Fruit fly (Drosophila melanogaster) whole organism, embryonic: ENCODE results near the gene CG3513.
A peak's percentile ranks its signal among the peaks of the same experiment; 100 is the strongest.

Experiments used
- Asciz ChIP-seq: fragments of 200-800 bp; sonication (Bioruptor generic); optimal IDR thresholded peaks from 2 replicates; lab custom pipeline; 2017; ENCODE audit warnings: missing biosample characterization, mild to moderate bottlenecking, missing genetic modification characterization, missing genetic modification reagents
- CG11093 ChIP-seq: fragments of 200-800 bp; sonication (Bioruptor generic); IDR thresholded peaks from 3 replicates; pipeline ENCODE4 v1.3.6; 2022; ENCODE audit warnings: missing biosample characterization, missing genetic modification characterization
- CG11398 ChIP-seq: fragments of 200-800 bp; sonication (Bioruptor generic); optimal IDR thresholded peaks from 2 replicates; lab custom pipeline; 2016; ENCODE audit warnings: missing biosample characterization, missing genetic modification characterization
- CG12104 ChIP-seq: fragments of 200-800 bp; sonication (Bioruptor generic); optimal IDR thresholded peaks from 3 replicates; lab custom pipeline; 2016; ENCODE audit warnings: missing biosample characterization, missing genetic modification characterization
- CG17328 ChIP-seq: fragments of 200-800 bp; sonication (Bioruptor generic); IDR thresholded peaks from 2 replicates; pipeline ENCODE4 v1.3.6; 2022; ENCODE audit warnings: missing biosample characterization, missing genetic modification characterization
- CG2199 ChIP-seq: fragments of 200-800 bp; sonication (Bioruptor generic); IDR thresholded peaks from 3 replicates; pipeline ENCODE4 v1.3.6; 2022; ENCODE audit warnings: missing biosample characterization, missing genetic modification characterization
- CG3065 ChIP-seq: fragments of 200-800 bp; sonication (Bioruptor generic); optimal IDR thresholded peaks from 2 replicates; lab custom pipeline; 2016; ENCODE audit warnings: missing biosample characterization, missing genetic modification characterization
- CG32532 ChIP-seq: fragments of 200-800 bp; sonication (Bioruptor generic); IDR thresholded peaks from 2 replicates; pipeline ENCODE4 v1.3.6; 2022; ENCODE audit warnings: missing biosample characterization, missing genetic modification characterization
- CG6683 ChIP-seq: fragments of 200-800 bp; sonication (Bioruptor generic); optimal IDR thresholded peaks from 2 replicates; lab custom pipeline; 2017; ENCODE audit warnings: missing biosample characterization, mild to moderate bottlenecking, missing genetic modification characterization, missing genetic modification reagents
- CG7786 ChIP-seq: fragments of 200-800 bp; sonication (Bioruptor generic); optimal IDR thresholded peaks from 2 replicates; lab custom pipeline; 2016; ENCODE audit warnings: missing biosample characterization, missing genetic modification characterization
- CoRest ChIP-seq: fragments of 200-800 bp; sonication (Bioruptor generic); optimal IDR thresholded peaks from 3 replicates; lab custom pipeline; 2018; ENCODE audit warnings: missing biosample characterization, mild to moderate bottlenecking, missing genetic modification characterization, moderate library complexity
- Dbx ChIP-seq: fragments of 200-800 bp; sonication (Bioruptor generic); IDR thresholded peaks from 3 replicates; pipeline ENCODE4 v1.3.6; 2022; ENCODE audit warnings: missing biosample characterization, missing genetic modification characterization
- Dek ChIP-seq: fragments of 200-800 bp; sonication (Bioruptor generic); optimal IDR thresholded peaks from 3 replicates; lab custom pipeline; 2019; ENCODE audit warnings: missing biosample characterization, mild to moderate bottlenecking, missing genetic modification characterization, moderate library complexity
- Drgx ChIP-seq: fragments of 200-800 bp; sonication (Bioruptor generic); IDR thresholded peaks from 2 replicates; pipeline ENCODE4 v1.3.6; 2022; ENCODE audit warnings: missing biosample characterization, missing genetic modification characterization
- E2f1 ChIP-seq: fragments of 200-800 bp; sonication (Bioruptor generic); IDR thresholded peaks from 2 replicates; pipeline ENCODE4 v1.3.6; 2022; ENCODE audit warnings: missing biosample characterization, missing genetic modification characterization
- Eip74EF ChIP-seq, 2 experiments: fragments of 200-800 bp in 1 of 2; fragments of >200 bp in 1 of 2; sonication (Bioruptor generic) in 1 of 2; optimal IDR thresholded peaks; 2 replicates each; lab custom pipeline; 2017 to 2019; ENCODE audit warnings: missing biosample characterization in 2 of 2, missing genetic modification characterization in 2 of 2, mild to moderate bottlenecking in 1 of 2, moderate library complexity in 1 of 2
- Ets65A ChIP-seq: fragments of 200-800 bp; sonication (Bioruptor generic); peaks from one replicate; lab custom pipeline; 2016; ENCODE audit warnings: missing biosample characterization, missing genetic modification characterization
- Fer3 ChIP-seq: fragments of 200-800 bp; sonication (Bioruptor generic); optimal IDR thresholded peaks from 2 replicates; lab custom pipeline; 2018; ENCODE audit warnings: missing biosample characterization, mild to moderate bottlenecking, missing genetic modification characterization, moderate library complexity
- Hmr ChIP-seq: fragments of 200-800 bp; sonication (Bioruptor generic); optimal IDR thresholded peaks from 3 replicates; lab custom pipeline; 2017; ENCODE audit warnings: mild to moderate bottlenecking, missing biosample characterization, missing genetic modification reagents, missing genetic modification characterization
- Hmx ChIP-seq: fragments of 200-800 bp; sonication (Bioruptor generic); optimal IDR thresholded peaks from 2 replicates; lab custom pipeline; 2016; ENCODE audit warnings: missing biosample characterization, missing genetic modification characterization
- Oaz ChIP-seq: fragments of 200-800 bp; sonication (Bioruptor generic); IDR thresholded peaks from 2 replicates; pipeline ENCODE4 v1.3.6; 2022; ENCODE audit warnings: missing biosample characterization, missing genetic modification characterization
- Poxn ChIP-seq: fragments of 200-800 bp; sonication (Bioruptor generic); IDR thresholded peaks from 2 replicates; pipeline ENCODE4 v1.3.6; 2022; ENCODE audit warnings: missing biosample characterization, missing genetic modification characterization
- Sin3A ChIP-seq: fragments of >200 bp; optimal IDR thresholded peaks from 2 replicates; lab custom pipeline; 2018
- Six4 ChIP-seq: fragments of 200-800 bp; sonication (Bioruptor generic); optimal IDR thresholded peaks from 2 replicates; lab custom pipeline; 2016; ENCODE audit warnings: missing biosample characterization, missing genetic modification characterization
- aop ChIP-seq: fragments of 200-800 bp; sonication (Bioruptor generic); IDR thresholded peaks from 2 replicates; pipeline ENCODE4 v1.3.6; 2022; ENCODE audit warnings: missing biosample characterization, missing genetic modification characterization
- caup ChIP-seq: fragments of 200-800 bp; sonication (Bioruptor generic); optimal IDR thresholded peaks from 3 replicates; lab custom pipeline; 2017; ENCODE audit warnings: missing biosample characterization, mild to moderate bottlenecking, missing genetic modification characterization, moderate library complexity; ENCODE audit not compliant: severe bottlenecking
- chif ChIP-seq, 2 experiments: fragments of 200-800 bp; sonication (Bioruptor generic); optimal IDR thresholded peaks; 3 replicates each; lab custom pipeline; 2016; ENCODE audit warnings: missing biosample characterization in 2 of 2, missing genetic modification characterization in 2 of 2
- crc ChIP-seq: fragments of 200-800 bp; sonication (Bioruptor generic); optimal IDR thresholded peaks from 2 replicates; lab custom pipeline; 2016; ENCODE audit warnings: missing biosample characterization, missing genetic modification characterization
- disco-r ChIP-seq: fragments of 200-800 bp; sonication (Bioruptor generic); optimal IDR thresholded peaks from 2 replicates; lab custom pipeline; 2016; ENCODE audit warnings: missing biosample characterization, missing genetic modification characterization
- dmrt11E ChIP-seq: fragments of 200-800 bp; sonication (Bioruptor generic); optimal IDR thresholded peaks from 3 replicates; lab custom pipeline; 2018; ENCODE audit warnings: missing biosample characterization, mild to moderate bottlenecking, missing genetic modification characterization, moderate library complexity
- fd96Cb ChIP-seq: fragments of 200-800 bp; sonication (Bioruptor generic); optimal IDR thresholded peaks from 2 replicates; lab custom pipeline; 2018; ENCODE audit warnings: missing biosample characterization, mild to moderate bottlenecking, missing genetic modification characterization, moderate library complexity
- h ChIP-seq: fragments of >200 bp; optimal IDR thresholded peaks from 2 replicates; lab custom pipeline; 2017
- ind ChIP-seq: fragments of 200-800 bp; sonication (Bioruptor generic); optimal IDR thresholded peaks from 3 replicates; lab custom pipeline; 2016; ENCODE audit warnings: missing biosample characterization, missing genetic modification characterization
- jing ChIP-seq: fragments of 200-800 bp; sonication (Bioruptor generic); optimal IDR thresholded peaks from 2 replicates; lab custom pipeline; 2018; ENCODE audit warnings: missing biosample characterization, mild to moderate bottlenecking, missing genetic modification characterization
- jumu ChIP-seq: fragments of 200-800 bp; sonication (Bioruptor generic); optimal IDR thresholded peaks from 3 replicates; lab custom pipeline; 2016; ENCODE audit warnings: missing biosample characterization, missing genetic modification characterization
- kah ChIP-seq: fragments of 200-800 bp; sonication (Bioruptor generic); optimal IDR thresholded peaks from 2 replicates; lab custom pipeline; 2018; ENCODE audit warnings: missing biosample characterization, mild to moderate bottlenecking, missing genetic modification characterization
- mld ChIP-seq: fragments of 200-800 bp; sonication (Bioruptor generic); IDR thresholded peaks from 3 replicates; pipeline ENCODE4 v1.3.6; 2022; ENCODE audit warnings: missing biosample characterization, missing genetic modification characterization; ENCODE audit not compliant: partially characterized antibody
- nmo ChIP-seq: fragments of 200-800 bp; sonication (Bioruptor generic); optimal IDR thresholded peaks from 2 replicates; lab custom pipeline; 2018; ENCODE audit warnings: missing biosample characterization, mild to moderate bottlenecking, missing genetic modification characterization, moderate library complexity
- oc ChIP-seq: fragments of 200-800 bp; sonication (Bioruptor generic); optimal IDR thresholded peaks from 2 replicates; lab custom pipeline; 2018; ENCODE audit warnings: missing biosample characterization, mild to moderate bottlenecking, missing genetic modification characterization, moderate library complexity
- otp ChIP-seq: fragments of 200-800 bp; sonication (Bioruptor generic); IDR thresholded peaks from 3 replicates; pipeline ENCODE4, ENCODE4 v1.3.6; 2022; ENCODE audit warnings: missing biosample characterization, missing genetic modification characterization
- pum ChIP-seq: fragments of 200-800 bp; sonication (Bioruptor generic); optimal IDR thresholded peaks from 2 replicates; lab custom pipeline; 2016; ENCODE audit warnings: missing biosample characterization, missing genetic modification characterization
- pzg ChIP-seq: fragments of 200-800 bp; sonication (Bioruptor generic); optimal IDR thresholded peaks from 3 replicates; lab custom pipeline; 2018; ENCODE audit warnings: missing biosample characterization, mild to moderate bottlenecking, missing genetic modification characterization, moderate library complexity
- shn ChIP-seq: fragments of 200-800 bp; sonication (Bioruptor generic); optimal IDR thresholded peaks from 3 replicates; lab custom pipeline; 2016; ENCODE audit warnings: missing biosample characterization, missing genetic modification characterization
- sima ChIP-seq: fragments of 200-800 bp; sonication (Bioruptor generic); optimal IDR thresholded peaks from 2 replicates; lab custom pipeline; 2016; ENCODE audit warnings: missing biosample characterization, missing genetic modification characterization
- stc ChIP-seq: fragments of 200-800 bp; sonication (Bioruptor generic); IDR thresholded peaks from 2 replicates; pipeline ENCODE4 v1.3.6; 2022; ENCODE audit warnings: missing biosample characterization, missing genetic modification characterization
- tap ChIP-seq: fragments of 200-800 bp; optimal IDR thresholded peaks from 3 replicates; lab custom pipeline; 2019; ENCODE audit warnings: missing biosample characterization, mild to moderate bottlenecking, missing genetic modification characterization, moderate library complexity
- tna ChIP-seq: fragments of 200-800 bp; sonication (Bioruptor generic); IDR thresholded peaks from 2 replicates; pipeline ENCODE4 v1.3.6; 2022; ENCODE audit warnings: missing biosample characterization, missing genetic modification characterization; ENCODE audit not compliant: partially characterized antibody
- trh ChIP-seq: fragments of 200-800 bp; sonication (Bioruptor generic); optimal IDR thresholded peaks from 2 replicates; lab custom pipeline; 2016; ENCODE audit warnings: missing biosample characterization, missing genetic modification characterization
- ttk ChIP-seq: fragments of 200-800 bp; sonication (Bioruptor generic); IDR thresholded peaks from 2 replicates; pipeline ENCODE4 v2.1.2; 2022; ENCODE audit warnings: missing biosample characterization, missing genetic modification characterization
- tx ChIP-seq: fragments of 200-800 bp; sonication (Bioruptor generic); optimal IDR thresholded peaks from 2 replicates; lab custom pipeline; 2016; ENCODE audit warnings: missing biosample characterization, missing genetic modification characterization
- vfl ChIP-seq: fragments of 200-800 bp; sonication (Bioruptor generic); optimal IDR thresholded peaks from 2 replicates; lab custom pipeline; 2016; ENCODE audit warnings: missing biosample characterization, missing genetic modification characterization
- wek ChIP-seq: fragments of 200-800 bp; sonication (Bioruptor generic); optimal IDR thresholded peaks from 3 replicates; lab custom pipeline; 2018; ENCODE audit warnings: missing biosample characterization, mild to moderate bottlenecking, missing genetic modification characterization, moderate library complexity

The CG3513 gene

DNA sequence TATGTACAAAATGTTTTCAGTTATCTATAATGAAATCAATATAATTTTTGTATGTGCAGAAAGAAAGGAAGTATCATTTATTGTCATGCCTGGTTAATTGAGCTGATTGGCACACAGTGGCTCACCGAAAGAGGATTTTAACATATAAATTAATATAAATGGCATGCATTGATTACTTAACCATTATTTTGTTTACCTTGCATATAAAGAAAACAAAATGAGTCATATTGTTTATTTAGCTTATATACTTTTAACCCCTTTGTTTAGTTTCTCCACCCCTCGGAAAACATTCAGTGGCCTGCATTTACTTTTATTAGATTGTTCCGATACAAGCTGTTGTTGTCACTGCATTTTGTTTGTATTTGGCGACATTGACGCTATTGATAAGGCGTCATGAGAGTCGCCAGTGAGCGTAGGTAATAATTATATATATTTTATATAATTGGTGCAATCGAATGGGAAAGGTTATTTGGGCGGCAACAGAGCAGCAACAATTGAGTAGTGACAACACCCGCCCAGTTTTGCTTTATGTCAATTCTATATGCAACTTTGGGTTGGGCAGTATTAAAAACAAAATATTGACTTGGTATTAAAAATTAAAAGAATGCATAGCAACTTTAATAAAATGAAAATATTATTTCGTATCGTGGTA is 45.3 kb downstream of the CG3513 start (continued):
- peak; percentile 21; the same call in 1 of the 2 replicates for TF ChIP-seq CG17328 (GFP tag; lab: Robert Waterston, UW)
- no peak for TF ChIP-seq tna (GFP tag; lab: Robert Waterston, UW)
- no peak for TF ChIP-seq CG11093 (GFP tag; lab: Robert Waterston, UW)
- no peak for TF ChIP-seq disco-r (GFP tag; lab: Kevin White, UChicago)
- TF ChIP-seq CG6683 (GFP tag; lab: Kevin White, UChicago), result no peak
- TF ChIP-seq Oaz, result no peak
- TF ChIP-seq Dek (tag; lab: Kevin White, UChicago), result no peak
- no peak for TF ChIP-seq aop (GFP tag; lab: Robert Waterston, UW)
- no peak for TF ChIP-seq tx
- no peak for TF ChIP-seq CG32532 (GFP tag; lab: Robert Waterston, UW)
- no peak for TF ChIP-seq Six4
- no peak for TF ChIP-seq otp (GFP tag; lab: Robert Waterston, UW)
- no peak for TF ChIP-seq nmo (GFP tag; lab: Kevin White, UChicago)
- no peak for TF ChIP-seq jing (GFP tag; lab: Kevin White, UChicago)
- no peak for TF ChIP-seq trh (GFP tag; lab: Kevin White, UChicago)
- TF ChIP-seq chif (GFP tag; optimal IDR thresholded peaks at IDR 0.05; lab: Kevin White, UChicago), result no peak
- no peak for TF ChIP-seq h (lab: Kevin White, UChicago)
- TF ChIP-seq Eip74EF (GFP tag; optimal IDR thresholded peaks at IDR 0.05; lab: Kevin White, UChicago), result no peak
- no peak for TF ChIP-seq Hmr
- TF ChIP-seq kah, result no peak
- TF ChIP-seq CoRest (tag; lab: Kevin White, UChicago), result peak; percentile 5
- TF ChIP-seq pzg, result no peak
- TF ChIP-seq Asciz (GFP tag; lab: Kevin White, UChicago), result peak; percentile 54
- TF ChIP-seq CG3065 (GFP tag; lab: Kevin White, UChicago), result no peak
- TF ChIP-seq shn (GFP tag; lab: Kevin White, UChicago), result no peak
- no peak for TF ChIP-seq stc (GFP tag; lab: Robert Waterston, UW)
- TF ChIP-seq ttk (GFP tag; lab: Robert Waterston, UW), result no peak
- no peak for TF ChIP-seq CG12104 (GFP tag; lab: Kevin White, UChicago)
- TF ChIP-seq fd96Cb, result no peak
- peak; percentile 29 for TF ChIP-seq wek (GFP tag; lab: Kevin White, UChicago)
- no peak for TF ChIP-seq Hmx (GFP tag; lab: Kevin White, UChicago)
- no peak for TF ChIP-seq caup (GFP tag; lab: Kevin White, UChicago)
- no peak for TF ChIP-seq oc (tag; lab: Kevin White, UChicago)
- TF ChIP-seq Poxn (GFP tag; lab: Robert Waterston, UW), result no peak
- no peak for TF ChIP-seq pum
- peak; percentile 70 for TF ChIP-seq Drgx (GFP tag; lab: Robert Waterston, UW)
- no peak for TF ChIP-seq Dbx
- TF ChIP-seq mld, result no peak
- no peak for TF ChIP-seq CG11398 (GFP tag; lab: Kevin White, UChicago)
- TF ChIP-seq dmrt11E (tag; lab: Kevin White, UChicago), result peak; percentile 1
- no peak for TF ChIP-seq Fer3 (tag; lab: Kevin White, UChicago)
- no peak for TF ChIP-seq E2f1 (GFP tag; lab: Robert Waterston, UW)
- no peak for TF ChIP-seq vfl
- TF ChIP-seq sima (GFP tag; lab: Kevin White, UChicago), result no peak
- TF ChIP-seq Ets65A (GFP tag; lab: Kevin White, UChicago), result no peak
- no peak for TF ChIP-seq CG7786 (GFP tag; lab: Kevin White, UChicago)
- TF ChIP-seq ind (GFP tag; lab: Kevin White, UChicago), result no peak
- TF ChIP-seq CG2199 (GFP tag; lab: Robert Waterston, UW), result no peak
- peak; percentile 16 for TF ChIP-seq tap (tag; lab: Kevin White, UChicago)
- no peak for TF ChIP-seq jumu (GFP tag; lab: Kevin White, UChicago)
- no peak for TF ChIP-seq Sin3A (lab: Kevin White, UChicago)
- no peak for TF ChIP-seq crc
